Worm (Caenorhabditis elegans) whole organism, young adult: ENCODE data around the gene clec-234.

Experiments used
- B0336.3 ChIP-seq: fragments of 200-800 bp; sonication (Bioruptor generic); IDR thresholded peaks from 2 replicates; pipeline ENCODE4 v1.3.6; 2022; ENCODE audit warnings: missing genetic modification characterization, missing compliant biosample characterization
- F22D6.2 ChIP-seq: sonication (generic microtip); optimal IDR thresholded peaks from 2 replicates; lab custom pipeline; 2016; ENCODE audit warnings: mild to moderate bottlenecking, missing genetic modification characterization, missing compliant biosample characterization
- F37B4.10 ChIP-seq: fragments of 200-800 bp; sonication (Bioruptor generic); IDR thresholded peaks from 2 replicates; pipeline ENCODE4 v1.3.6; 2022; ENCODE audit warnings: missing genetic modification characterization, missing compliant biosample characterization
- F52B5.7 ChIP-seq: sonication (generic microtip); optimal IDR thresholded peaks from 2 replicates; lab custom pipeline; 2016; ENCODE audit warnings: mild to moderate bottlenecking, missing genetic modification characterization, missing compliant biosample characterization
- F57A8.1 ChIP-seq: fragments of 200-800 bp; sonication (Bioruptor generic); optimal IDR thresholded peaks from 2 replicates; lab custom pipeline; 2018; ENCODE audit warnings: mild to moderate bottlenecking, missing genetic modification characterization, moderate library complexity, missing compliant biosample characterization
- Y53F4B.3 ChIP-seq: fragments of 200-800 bp; sonication (Bioruptor generic); IDR thresholded peaks from 2 replicates; pipeline ENCODE4 v1.3.6; 2022; ENCODE audit warnings: missing genetic modification reagents, missing genetic modification characterization, missing compliant biosample characterization
- Y53G8AR.9 ChIP-seq: fragments of 200-800 bp; sonication (Bioruptor generic); conservative IDR thresholded peaks from 2 replicates; pipeline ENCODE4 v1.3.6; 2022; ENCODE audit warnings: missing genetic modification reagents, missing genetic modification characterization, missing compliant biosample characterization
- Y67H2A.10 ChIP-seq: fragments of 200-800 bp; sonication (Bioruptor generic); conservative IDR thresholded peaks from 2 replicates; pipeline ENCODE4 v1.3.6; 2022; ENCODE audit warnings: missing genetic modification reagents, missing genetic modification characterization, missing compliant biosample characterization
- Y95B8A.8 ChIP-seq: fragments of 200-800 bp; sonication (Bioruptor generic); IDR thresholded peaks from 2 replicates; pipeline ENCODE4 v1.3.6; 2022; ENCODE audit warnings: missing genetic modification reagents, missing genetic modification characterization, missing compliant biosample characterization
- ZK185.1 ChIP-seq: sonication (generic microtip); optimal IDR thresholded peaks from 2 replicates; lab custom pipeline; 2016; ENCODE audit warnings: mild to moderate bottlenecking, missing genetic modification characterization, missing compliant biosample characterization; ENCODE audit not compliant: poor library complexity, severe bottlenecking
- athp-1 ChIP-seq: sonication (generic microtip); optimal IDR thresholded peaks from 2 replicates; lab custom pipeline; 2017; ENCODE audit warnings: mild to moderate bottlenecking, missing genetic modification characterization, missing compliant biosample characterization
- bed-1 ChIP-seq: fragments of 200-800 bp; sonication (Bioruptor generic); IDR thresholded peaks from 2 replicates; pipeline ENCODE4 v1.3.6; 2022; ENCODE audit warnings: missing genetic modification reagents, missing genetic modification characterization, missing compliant biosample characterization
- bed-2 ChIP-seq: fragments of 200-800 bp; sonication (Bioruptor generic); IDR thresholded peaks from 2 replicates; pipeline ENCODE4 v1.3.6; 2022; ENCODE audit warnings: missing genetic modification reagents, missing genetic modification characterization, missing compliant biosample characterization
- cebp-1 ChIP-seq, 2 experiments: fragments of 200-800 bp in 1 of 2; sonication (Bioruptor generic) in 1 of 2; sonication (generic microtip) in 1 of 2; IDR thresholded peaks in 1 of 2; optimal IDR thresholded peaks in 1 of 2; 2 replicates each; pipeline versions ENCODE4 v1.3.6 to Lab custom; 2017 to 2022; ENCODE audit warnings: missing compliant biosample characterization in 2 of 2, missing genetic modification characterization in 2 of 2, mild to moderate bottlenecking in 1 of 2, missing genetic modification reagents in 1 of 2, moderate library complexity in 1 of 2
- ceh-100 ChIP-seq: fragments of 200-800 bp; sonication (Bioruptor generic); IDR thresholded peaks from 2 replicates; pipeline ENCODE4 v1.3.6; 2022; ENCODE audit warnings: missing genetic modification reagents, missing genetic modification characterization, missing compliant biosample characterization
- ceh-40 ChIP-seq: fragments of 200-800 bp; sonication (Bioruptor generic); IDR thresholded peaks from 2 replicates; pipeline ENCODE4 v1.3.6; 2022; ENCODE audit warnings: missing genetic modification characterization, missing compliant biosample characterization
- ceh-58 ChIP-seq: fragments of 200-800 bp; sonication (Bioruptor generic); IDR thresholded peaks from 2 replicates; pipeline ENCODE4 v1.3.6; 2022; ENCODE audit warnings: missing genetic modification characterization, missing compliant biosample characterization
- efl-1 ChIP-seq: fragments of 150-350 bp; optimal IDR thresholded peaks from 2 replicates; lab custom pipeline; 2014; ENCODE audit warnings: missing biosample characterization, missing genetic modification reagents, missing genetic modification characterization
- egl-18 ChIP-seq: fragments of 200-800 bp; sonication (Bioruptor generic); IDR thresholded peaks from 2 replicates; pipeline ENCODE4 v1.3.6; 2022; ENCODE audit warnings: missing genetic modification reagents, missing genetic modification characterization, missing compliant biosample characterization
- egl-44 ChIP-seq: fragments of 200-800 bp; sonication (Bioruptor generic); IDR thresholded peaks from 2 replicates; pipeline ENCODE4 v1.3.6; 2022; ENCODE audit warnings: missing genetic modification reagents, missing genetic modification characterization, missing compliant biosample characterization
- ekl-4 ChIP-seq: fragments of 200-800 bp; sonication (Bioruptor generic); IDR thresholded peaks from 2 replicates; pipeline ENCODE4 v1.3.6; 2022; ENCODE audit warnings: missing genetic modification reagents, missing genetic modification characterization, missing compliant biosample characterization
- fkh-3 ChIP-seq: sonication (generic microtip); optimal IDR thresholded peaks from 2 replicates; lab custom pipeline; 2016; ENCODE audit warnings: mild to moderate bottlenecking, missing genetic modification characterization, missing compliant biosample characterization
- him-1 ChIP-seq: sonication (generic microtip); optimal IDR thresholded peaks from 2 replicates; lab custom pipeline; 2016; ENCODE audit warnings: missing genotype, missing genetic modification reagents, missing genetic modification characterization, missing compliant biosample characterization
- hmg-1.2 ChIP-seq: fragments of 200-800 bp; sonication (Bioruptor generic); IDR thresholded peaks from 2 replicates; pipeline ENCODE4 v1.3.6; 2022; ENCODE audit warnings: missing genetic modification reagents, missing genetic modification characterization, missing compliant biosample characterization
- hmg-20 ChIP-seq: fragments of 200-800 bp; sonication (Bioruptor generic); IDR thresholded peaks from 2 replicates; pipeline ENCODE4 v1.3.6; 2022; ENCODE audit warnings: missing genetic modification reagents, missing genetic modification characterization, missing compliant biosample characterization
- madf-10 ChIP-seq: sonication (generic microtip); optimal IDR thresholded peaks from 2 replicates; lab custom pipeline; 2016; ENCODE audit warnings: mild to moderate bottlenecking, missing genetic modification characterization, missing compliant biosample characterization
- mel-28 ChIP-seq: sonication (generic microtip); optimal IDR thresholded peaks from 2 replicates; lab custom pipeline; 2016; ENCODE audit warnings: borderline replicate concordance, mild to moderate bottlenecking, missing genetic modification characterization, missing compliant biosample characterization
- mes-4 ChIP-seq: sonication (generic microtip); optimal IDR thresholded peaks from 2 replicates; lab custom pipeline; 2016; ENCODE audit warnings: missing genotype, missing genetic modification characterization, missing compliant biosample characterization
- mxl-1 ChIP-seq: sonication (generic microtip); optimal IDR thresholded peaks from 2 replicates; lab custom pipeline; 2016; ENCODE audit warnings: missing genetic modification characterization, missing compliant biosample characterization
- nhr-90 ChIP-seq: sonication (generic microtip); optimal IDR thresholded peaks from 2 replicates; lab custom pipeline; 2016; ENCODE audit warnings: missing genotype, mild to moderate bottlenecking, missing genetic modification characterization, missing compliant biosample characterization
- pbrm-1 ChIP-seq: fragments of 200-800 bp; sonication (Bioruptor generic); IDR thresholded peaks from 2 replicates; pipeline ENCODE4 v1.3.6; 2022; ENCODE audit warnings: missing genetic modification reagents, missing genetic modification characterization, missing compliant biosample characterization
- pha-4 ChIP-seq: fragments of 150-350 bp; sonication (generic microtip); optimal IDR thresholded peaks from 2 replicates; lab custom pipeline; 2014; ENCODE audit warnings: missing biosample characterization, missing genetic modification reagents, missing genetic modification characterization
- rcor-1 ChIP-seq: fragments of 200-800 bp; sonication (Bioruptor generic); IDR thresholded peaks from 2 replicates; pipeline ENCODE4 v1.3.6; 2022; ENCODE audit warnings: missing genetic modification reagents, missing genetic modification characterization, missing compliant biosample characterization
- snpc-3.4 ChIP-seq: sonication (generic microtip); optimal IDR thresholded peaks from 2 replicates; lab custom pipeline; 2017; ENCODE audit warnings: missing genetic modification characterization, mild to moderate bottlenecking, missing compliant biosample characterization, antibody characterized with exemption, moderate library complexity, missing genotype, missing genetic modification reagents
- snpc-4 ChIP-seq, 5 experiments: fragments of 150-350 bp in 1 of 5; sonication (generic microtip) in 4 of 5; optimal IDR thresholded peaks; 2 replicates each; lab custom pipeline; 2014 to 2018; ENCODE audit warnings: missing genetic modification characterization in 5 of 5, missing biosample characterization in 3 of 5, antibody characterized with exemption in 2 of 5, mild to moderate bottlenecking in 2 of 5, missing compliant biosample characterization in 2 of 5, missing genotype in 2 of 5, moderate library complexity in 2 of 5, missing genetic modification reagents in 1 of 5
- sptf-2 ChIP-seq: fragments of 200-800 bp; sonication (Bioruptor generic); optimal IDR thresholded peaks from 2 replicates; lab custom pipeline; 2018; ENCODE audit warnings: mild to moderate bottlenecking, missing genetic modification characterization, missing compliant biosample characterization
- tbp1 ChIP-seq: fragments of 200-800 bp; sonication (Bioruptor generic); optimal IDR thresholded peaks from 2 replicates; lab custom pipeline; 2018; ENCODE audit warnings: mild to moderate bottlenecking, missing genetic modification characterization, missing compliant biosample characterization
- tbx-9 ChIP-seq: sonication (generic microtip); optimal IDR thresholded peaks from 2 replicates; lab custom pipeline; 2016; ENCODE audit warnings: borderline replicate concordance, missing genetic modification characterization, inconsistent platforms, missing compliant biosample characterization
- unc-62 ChIP-seq: fragments of 150-350 bp; optimal IDR thresholded peaks from 2 replicates; lab custom pipeline; 2014; ENCODE audit warnings: missing biosample characterization, missing genetic modification reagents, missing genetic modification characterization
- zim-3 ChIP-seq: sonication (generic microtip); optimal IDR thresholded peaks from 2 replicates; lab custom pipeline; 2017; ENCODE audit warnings: mild to moderate bottlenecking, missing genetic modification characterization, moderate library complexity, missing compliant biosample characterization
- ztf-18 ChIP-seq: sonication (generic microtip); optimal IDR thresholded peaks from 2 replicates; lab custom pipeline; 2016; ENCODE audit warnings: missing genotype, mild to moderate bottlenecking, missing genetic modification characterization, missing compliant biosample characterization
- ztf-28 ChIP-seq: fragments of 200-800 bp; sonication (Bioruptor generic); IDR thresholded peaks from 2 replicates; pipeline ENCODE4 v1.3.6; 2022; ENCODE audit warnings: missing genetic modification reagents, missing genetic modification characterization, missing compliant biosample characterization

The clec-234 gene

DNA sequence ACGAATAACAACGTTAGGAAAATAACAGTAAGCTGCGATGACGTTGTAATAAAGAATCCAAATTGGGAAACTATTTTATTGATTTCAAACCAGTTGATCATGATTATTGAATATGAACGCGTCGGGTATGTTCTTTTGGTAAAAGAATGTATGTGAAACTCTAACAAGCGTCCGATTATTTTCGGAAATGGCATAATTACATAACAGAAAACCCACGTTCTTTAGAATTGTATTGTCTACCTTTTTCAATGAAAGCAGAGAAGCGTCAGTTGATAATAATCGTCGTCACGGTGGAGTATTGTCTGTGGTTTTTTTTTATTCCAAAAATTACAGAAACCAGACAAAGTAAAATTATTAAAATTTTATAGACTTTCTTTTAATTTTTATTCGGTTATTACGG, 21.7 kb upstream of the clec-234 start, which contains the start of gene str-14:
Gene str-14, minus strand, starts transcription at position 101 of the 400 bp plus-strand sequence.
- TF ChIP-seq Y95B8A.8 (GFP tag; lab: Robert Waterston, UW) (no peak), Y53G8AR.9 (GFP tag; lab: Robert Waterston, UW) (no peak), pha-4 (tag; lab: Kevin White, UChicago) (no peak)

DNA sequence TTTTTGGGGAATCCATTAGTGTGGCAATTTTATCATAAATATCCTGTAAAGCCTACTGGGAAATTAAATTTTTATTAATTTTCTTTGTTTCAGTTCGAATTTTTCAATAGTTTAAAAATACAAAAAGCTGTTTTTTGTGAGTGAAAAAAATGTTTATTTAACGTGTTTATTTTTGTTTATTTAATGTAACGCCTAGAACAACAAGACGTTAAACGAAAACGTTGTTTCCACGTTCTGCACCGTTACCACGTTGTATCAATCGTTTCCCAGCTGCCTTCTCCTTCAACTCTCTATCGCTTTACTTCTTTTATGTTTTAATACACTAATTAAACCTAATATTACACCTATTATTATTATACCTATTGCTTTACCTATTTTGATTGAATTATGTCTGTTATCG, 14.4 kb upstream of the clec-234 start, which contains the start of gene T08G3.13:
Gene T08G3.13, plus strand, starts transcription at position 301 of the 400 bp plus-strand sequence.
- no peak for TF ChIP-seq F57A8.1 (GFP tag; lab: Kevin White, UChicago)
- TF ChIP-seq Y53G8AR.9 (GFP tag; lab: Robert Waterston, UW): no peak
- TF ChIP-seq unc-62 (GFP tag; lab: Kevin White, UChicago): no peak
- TF ChIP-seq ztf-18 (tag; lab: Kevin White, UChicago): no peak
- TF ChIP-seq snpc-4 (GFP tag; optimal IDR thresholded peaks at IDR 0.05; lab: Kevin White, UChicago): no peak
- TF ChIP-seq snpc-4 (tag; optimal IDR thresholded peaks at IDR 0.05; lab: Kevin White, UChicago): no peak
- no peak for TF ChIP-seq Y53F4B.3 (GFP tag; lab: Robert Waterston, UW)
- TF ChIP-seq ZK185.1 (tag; lab: Kevin White, UChicago): no peak
- TF ChIP-seq hmg-20 (GFP tag; lab: Robert Waterston, UW): no peak
- no peak for TF ChIP-seq ztf-28
- TF ChIP-seq F52B5.7 (tag; lab: Kevin White, UChicago): no peak
- TF ChIP-seq fkh-3 (tag; lab: Kevin White, UChicago): no peak
- no peak for TF ChIP-seq nhr-90 (tag; lab: Kevin White, UChicago)
- TF ChIP-seq ceh-100: no peak
- no peak for TF ChIP-seq ekl-4 (GFP tag; lab: Robert Waterston, UW)
- TF ChIP-seq mes-4 (tag; lab: Kevin White, UChicago): no peak
- TF ChIP-seq zim-3: no peak
- no peak for TF ChIP-seq tbp1 (GFP tag; lab: Kevin White, UChicago)
- TF ChIP-seq F37B4.10: no peak
- no peak for TF ChIP-seq Y67H2A.10 (GFP tag; lab: Robert Waterston, UW)

DNA sequence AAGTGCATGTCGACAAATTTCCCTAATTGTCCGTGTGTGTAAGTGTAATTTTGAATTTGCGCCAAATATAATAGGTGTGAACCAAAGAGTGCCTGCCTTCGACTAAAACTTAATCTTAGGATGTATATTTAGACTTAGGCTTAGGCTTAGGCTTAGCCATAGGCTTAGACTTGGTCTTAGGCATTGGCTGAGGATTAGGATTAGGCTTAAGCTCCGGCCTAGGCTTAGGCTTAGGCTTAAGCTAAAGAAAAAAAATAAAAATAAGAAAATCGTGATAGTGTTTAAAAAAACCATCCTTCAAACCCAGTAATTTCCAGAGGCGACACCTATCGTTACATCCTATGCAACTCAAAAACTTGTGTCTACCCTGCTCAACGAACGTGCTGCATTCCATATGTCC, 12.8 kb upstream of the clec-234 start:
- no peak for TF ChIP-seq ceh-58
- no peak for TF ChIP-seq mel-28
- no peak for TF ChIP-seq efl-1
- no peak for TF ChIP-seq rcor-1 (GFP tag; lab: Robert Waterston, UW)
- no peak for TF ChIP-seq egl-44 (GFP tag; lab: Robert Waterston, UW)
- no peak for TF ChIP-seq hmg-20 (GFP tag; lab: Robert Waterston, UW)
- no peak for TF ChIP-seq egl-18 (GFP tag; lab: Robert Waterston, UW)
- TF ChIP-seq hmg-1.2: no peak
- no peak for TF ChIP-seq him-1 (tag; lab: Kevin White, UChicago)
- no peak for TF ChIP-seq ceh-40 (GFP tag; lab: Robert Waterston, UW)
- no peak for TF ChIP-seq ztf-28
- no peak for TF ChIP-seq F22D6.2 (tag; lab: Kevin White, UChicago)

DNA sequence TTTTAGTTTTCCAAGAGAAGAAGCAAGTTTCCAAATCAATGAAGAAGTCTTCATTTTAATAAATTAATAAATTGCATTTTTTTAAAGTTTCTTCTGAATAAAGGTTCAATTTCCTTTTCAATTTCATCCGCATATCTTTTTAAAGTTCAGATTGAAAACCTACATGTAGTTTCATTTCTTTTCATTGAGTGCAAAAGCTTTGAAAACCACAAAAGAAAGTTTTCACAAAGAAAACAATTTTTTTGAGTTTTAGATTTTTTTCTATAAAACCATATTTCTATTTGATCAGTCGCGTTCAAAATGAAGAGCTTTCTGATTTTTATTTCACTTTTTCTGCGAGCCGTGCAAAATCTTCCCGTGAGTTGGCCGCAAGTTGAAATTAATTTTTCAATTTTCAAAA, 12.3 kb upstream of the clec-234 start, which contains the start of gene T08G3.6:
Gene T08G3.6, plus strand, starts transcription at position 301 of the 400 bp plus-strand sequence.
- TF ChIP-seq ceh-58: no peak
- no peak for TF ChIP-seq bed-2
- no peak for TF ChIP-seq mxl-1 (tag; lab: Kevin White, UChicago)
- TF ChIP-seq snpc-3.4 (tag; lab: Kevin White, UChicago): no peak
- no peak for TF ChIP-seq madf-10 (tag; lab: Kevin White, UChicago)
- TF ChIP-seq athp-1 (tag; lab: Kevin White, UChicago): no peak
- TF ChIP-seq cebp-1 (GFP tag; IDR thresholded peaks at IDR 0.05; lab: Robert Waterston, UW): no peak
- TF ChIP-seq cebp-1 (tag; optimal IDR thresholded peaks at IDR 0.05; lab: Kevin White, UChicago): no peak
- no peak for TF ChIP-seq pbrm-1
- TF ChIP-seq fkh-3 (tag; lab: Kevin White, UChicago): no peak
- no peak for TF ChIP-seq B0336.3 (GFP tag; lab: Robert Waterston, UW)
- TF ChIP-seq sptf-2 (GFP tag; lab: Kevin White, UChicago): no peak
- no peak for TF ChIP-seq bed-1 (GFP tag; lab: Robert Waterston, UW)
- TF ChIP-seq ZK185.1 (tag; lab: Kevin White, UChicago): no peak
- TF ChIP-seq ztf-28: no peak
- no peak for TF ChIP-seq tbx-9
